Worm (Caenorhabditis elegans) whole organism, mixed stage, embryonic: ENCODE data around the gene ttc-17.

Experiments
- ceh-43 ChIP-seq: fragments of 200-800 bp; sonication (Bioruptor generic); optimal IDR thresholded peaks from 2 replicates; lab custom pipeline; 2018; ENCODE audit warnings: mild to moderate bottlenecking, missing genetic modification characterization, moderate library complexity, missing compliant biosample characterization
- ces-1 ChIP-seq: fragments of 150-350 bp; optimal IDR thresholded peaks from 2 replicates; lab custom pipeline; 2014; ENCODE audit warnings: missing biosample characterization, missing genetic modification reagents, missing genetic modification characterization
- cnd-1 ChIP-seq: fragments of 200-800 bp; sonication (Bioruptor generic); optimal IDR thresholded peaks from 2 replicates; lab custom pipeline; 2018; ENCODE audit warnings: mild to moderate bottlenecking, missing genetic modification characterization, missing compliant biosample characterization
- drap-1 ChIP-seq: fragments of 200-800 bp; sonication (Bioruptor generic); optimal IDR thresholded peaks from 3 replicates; lab custom pipeline; 2018; ENCODE audit warnings: mild to moderate bottlenecking, missing genetic modification characterization, missing compliant biosample characterization
- elt-1 ChIP-seq: sonication (generic microtip); optimal IDR thresholded peaks from 2 replicates; lab custom pipeline; 2017; ENCODE audit warnings: missing genetic modification characterization, mild to moderate bottlenecking, missing compliant biosample characterization, antibody characterized with exemption, moderate library complexity, borderline replicate concordance; ENCODE audit not compliant: insufficient read depth
- ham-2 ChIP-seq: fragments of 200-800 bp; sonication (Bioruptor generic); optimal IDR thresholded peaks from 2 replicates; lab custom pipeline; 2018; ENCODE audit warnings: mild to moderate bottlenecking, missing genetic modification characterization, missing compliant biosample characterization
- lsy-2 ChIP-seq: fragments of 150-350 bp; optimal IDR thresholded peaks from 2 replicates; lab custom pipeline; 2014; ENCODE audit warnings: missing biosample characterization, missing genetic modification characterization
- mep-1 ChIP-seq: fragments of 150-350 bp; optimal IDR thresholded peaks from 2 replicates; lab custom pipeline; 2017; ENCODE audit warnings: missing biosample characterization, missing genetic modification reagents, missing genetic modification characterization, inconsistent platforms
- pha-4 ChIP-seq: fragments of 150-350 bp; optimal IDR thresholded peaks from 2 replicates; lab custom pipeline; 2018; ENCODE audit warnings: missing biosample characterization, missing genetic modification reagents, missing genetic modification characterization
- snpc-4 ChIP-seq: fragments of 150-350 bp; optimal IDR thresholded peaks from 2 replicates; lab custom pipeline; 2014; ENCODE audit warnings: missing biosample characterization, missing genetic modification characterization
- unc-39 ChIP-seq: fragments of 150-350 bp; optimal IDR thresholded peaks from 2 replicates; lab custom pipeline; 2014; ENCODE audit warnings: missing biosample characterization, missing genetic modification characterization
- ztf-11 ChIP-seq: fragments of 150-350 bp; optimal IDR thresholded peaks from 2 replicates; lab custom pipeline; 2014; ENCODE audit warnings: missing biosample characterization, missing genetic modification characterization

DNA sequence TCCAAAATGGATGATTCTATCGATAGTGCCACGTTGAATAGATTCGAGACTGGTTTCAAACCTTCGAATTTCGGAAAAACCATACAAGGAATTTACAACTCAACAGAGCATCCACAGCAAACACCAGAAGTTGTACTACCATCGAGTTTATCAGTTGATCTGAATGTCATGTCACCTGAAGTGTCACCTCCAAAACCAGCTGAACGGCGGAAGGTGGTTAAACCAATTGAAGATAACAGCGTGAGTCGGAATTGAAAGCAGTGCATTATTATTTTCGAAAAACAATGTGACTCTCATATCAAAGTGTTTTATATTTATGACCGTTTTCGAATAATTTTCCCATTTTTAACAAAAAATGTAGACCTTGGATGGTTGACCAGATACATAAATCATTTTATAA, 7.8 kb upstream of the ttc-17 start:
- TF ChIP-seq pha-4 (tag; lab: Kevin White, UChicago), result no peak
- no peak for TF ChIP-seq ztf-11
- TF ChIP-seq snpc-4 (tag; lab: Kevin White, UChicago), result no peak
- TF ChIP-seq drap-1 (GFP tag; lab: Kevin White, UChicago), result no peak
- no peak for TF ChIP-seq ceh-43 (GFP tag; lab: Kevin White, UChicago)
- no peak for TF ChIP-seq elt-1
- no peak for TF ChIP-seq ham-2 (GFP tag; lab: Kevin White, UChicago)
- no peak for TF ChIP-seq mep-1
- no peak for TF ChIP-seq ces-1 (GFP tag; lab: Kevin White, UChicago)
- no peak for TF ChIP-seq unc-39 (tag; lab: Kevin White, UChicago)
- TF ChIP-seq lsy-2 (tag; lab: Kevin White, UChicago), result no peak
- no peak for TF ChIP-seq cnd-1 (tag; lab: Kevin White, UChicago)
